Fruit fly (Drosophila melanogaster) ovary, adult (tissue): ENCODE data around the gene CG6685.

Source experiments
- CG17801 ChIP-seq: fragments of 200-800 bp; optimal IDR thresholded peaks from 2 replicates; lab custom pipeline; 2019; ENCODE audit warnings: missing biosample characterization, mild to moderate bottlenecking, missing genetic modification characterization, moderate library complexity; ENCODE audit not compliant: partially characterized antibody

The CG6685 gene

DNA sequence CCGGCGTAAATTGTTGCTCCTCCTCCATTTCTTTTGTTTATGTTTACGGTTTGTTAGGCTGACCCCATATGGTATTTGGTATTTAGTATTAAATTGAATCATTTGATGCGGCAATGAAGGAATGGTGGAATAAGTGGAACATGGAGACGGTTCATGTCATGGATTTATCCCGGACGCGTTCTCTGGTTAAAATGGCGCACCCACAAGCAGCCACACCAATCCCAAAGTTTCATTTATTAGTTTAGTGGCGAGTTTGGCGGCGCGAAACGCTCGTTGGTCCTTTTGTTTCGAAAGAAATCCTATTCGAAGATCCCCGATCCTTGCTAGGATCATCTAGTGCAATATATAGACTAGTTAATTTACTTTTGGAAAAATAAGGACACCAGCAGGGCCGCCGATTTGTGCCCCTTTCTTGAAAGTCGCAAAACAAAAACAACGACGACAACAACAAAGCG lies at the start of gene CG6685, which contains the start of gene Dronc:
Gene CG6685, minus strand, starts transcription at position 51 of the 455 bp plus-strand sequence.
Gene Dronc, plus strand, starts transcription at position 213 of the 455 bp plus-strand sequence.
- peak; percentile 4 for TF ChIP-seq CG17801 (GFP tag; lab: Kevin White, UChicago)

DNA sequence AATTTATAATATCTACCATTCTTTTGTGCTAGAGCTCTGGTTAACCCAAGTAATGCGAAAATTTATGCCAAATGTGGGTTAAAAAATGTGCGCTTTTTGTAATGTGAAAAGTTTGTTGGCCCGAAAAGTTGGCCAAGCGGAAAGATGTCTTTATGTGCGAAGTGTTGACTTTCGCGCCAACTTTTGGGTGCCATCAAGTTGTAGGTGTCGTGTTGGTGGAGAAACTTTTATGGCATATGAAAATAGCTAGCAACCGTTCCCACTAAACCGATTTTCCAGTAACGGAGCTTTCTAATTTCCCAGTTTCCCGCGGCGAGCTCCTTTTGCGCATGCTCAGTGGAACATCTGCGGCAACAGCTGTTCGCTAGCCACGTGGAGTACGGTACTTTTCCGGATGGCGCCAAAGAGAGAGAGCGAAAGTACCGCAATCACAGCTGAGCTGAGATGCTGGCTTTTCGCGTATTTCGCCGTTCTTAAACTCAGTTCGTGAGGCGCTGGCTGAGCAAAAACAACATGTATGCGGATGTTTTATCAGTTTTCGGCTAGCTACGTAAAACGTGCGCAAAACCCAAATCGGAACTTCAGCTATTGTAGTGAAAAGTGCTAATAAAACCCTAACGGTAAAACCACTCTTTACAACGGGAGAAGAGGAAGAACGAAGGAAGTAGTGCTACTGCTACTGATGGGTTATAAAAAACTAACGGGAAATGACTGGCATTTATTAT lies 6.2 kb upstream of the CG6685 start, which contains the start of gene dpr6:
Gene dpr6, plus strand, starts transcription at position 480 of the 725 bp plus-strand sequence.
- no peak for TF ChIP-seq CG17801 (GFP tag; lab: Kevin White, UChicago)

DNA sequence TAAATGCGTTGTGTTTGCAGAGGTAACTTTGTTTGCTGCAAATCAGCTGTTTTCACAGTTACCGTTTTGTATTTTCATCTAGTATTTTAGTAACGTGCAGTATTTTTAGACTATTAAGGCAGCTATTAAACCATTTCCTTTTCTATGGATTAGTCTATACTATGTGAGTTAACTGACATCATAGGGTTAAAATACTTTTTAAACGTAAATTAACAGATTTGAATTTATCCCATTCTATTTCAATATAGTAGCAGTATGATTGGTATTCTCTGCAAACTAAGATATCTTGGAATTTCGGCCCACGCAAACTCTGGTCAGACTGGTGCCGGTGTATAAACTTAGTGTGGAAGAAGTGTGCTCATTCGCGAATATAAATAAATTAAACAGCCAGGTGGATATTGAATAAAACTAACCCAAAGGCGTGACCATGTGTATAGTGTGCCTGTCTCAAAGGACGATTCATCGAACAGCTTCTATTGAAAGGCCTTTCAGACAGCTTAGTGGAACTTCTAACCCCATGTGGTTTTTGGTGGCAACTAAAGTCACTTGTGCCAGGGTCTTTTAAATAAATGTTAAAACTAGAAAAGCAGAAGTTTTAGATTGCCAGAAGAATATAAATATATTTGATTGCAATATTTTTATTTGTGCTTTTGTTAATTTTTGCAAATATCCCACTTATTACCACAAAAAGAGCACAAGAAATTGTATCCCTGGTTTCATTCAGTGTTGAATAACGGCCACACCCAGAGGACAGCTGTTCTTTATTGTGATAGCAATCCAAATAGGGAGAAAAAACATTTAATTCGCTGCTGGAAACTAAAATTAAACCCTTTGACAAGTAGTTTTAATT lies 4.1 kb upstream of the CG6685 start, which contains the start of the genes CG6674, CG42455 and vnc:
Gene CG6674, minus strand, starts transcription at position 48 of the 850 bp plus-strand sequence.
Gene CG42455, plus strand, starts transcription at position 306 of the 850 bp plus-strand sequence.
Gene vnc, plus strand, starts transcription at position 306 of the 850 bp plus-strand sequence.
- no peak for TF ChIP-seq CG17801 (GFP tag; lab: Kevin White, UChicago)

DNA sequence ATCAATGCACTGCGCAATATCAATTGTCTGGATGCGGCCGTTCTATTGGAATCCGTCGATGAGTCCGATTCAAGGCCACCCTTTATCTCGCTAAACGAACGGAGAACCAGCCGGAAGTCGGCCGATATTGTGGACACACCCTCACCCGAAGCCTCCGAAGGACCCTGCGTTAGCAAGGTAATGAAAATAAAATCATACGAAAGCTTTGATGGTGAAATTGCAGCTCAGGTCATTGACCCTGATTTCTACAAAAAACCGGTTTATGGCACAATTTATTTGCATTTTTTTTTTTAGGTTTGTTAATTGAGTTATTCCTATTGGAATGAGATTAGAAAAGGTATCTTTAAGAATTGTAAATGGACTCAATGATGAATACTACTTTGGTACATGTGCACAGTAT lies 1.0 kb upstream of the CG6685 start:
- no peak for TF ChIP-seq CG17801 (GFP tag; lab: Kevin White, UChicago)

DNA sequence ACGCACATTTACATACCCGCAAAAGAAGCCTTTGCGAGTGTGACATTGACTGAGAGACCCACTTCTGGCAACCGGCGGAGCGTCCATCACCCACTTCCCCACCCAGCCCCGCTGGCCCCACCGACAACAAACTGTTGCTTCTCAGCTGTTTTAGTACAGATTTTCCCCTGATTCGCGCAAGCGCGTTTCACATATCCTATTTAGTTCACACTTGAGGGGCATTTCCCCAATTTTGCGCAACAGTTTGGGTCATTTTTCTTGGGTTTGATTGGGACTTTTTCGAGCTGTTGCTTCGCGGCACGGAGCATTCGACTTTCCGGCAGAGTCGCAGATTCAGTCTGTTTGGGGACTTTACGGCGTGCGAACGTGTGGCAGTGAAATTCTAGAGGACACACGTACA lies 40.9 kb downstream of the CG6685 start:
- no peak for TF ChIP-seq CG17801 (GFP tag; lab: Kevin White, UChicago)
